Fruit fly (Drosophila melanogaster) whole organism, embryonic: Measurements from ENCODE around the gene sinu.

Experiments
- Asciz ChIP-seq: fragments of 200-800 bp; sonication (Bioruptor generic); optimal IDR thresholded peaks from 2 replicates; lab custom pipeline; 2017; ENCODE audit warnings: missing biosample characterization, mild to moderate bottlenecking, missing genetic modification characterization, missing genetic modification reagents
- Atf3 ChIP-seq: fragments of 200-800 bp; sonication (Bioruptor generic); optimal IDR thresholded peaks from 3 replicates; lab custom pipeline; 2016; ENCODE audit warnings: missing biosample characterization, missing genetic modification characterization
- Blimp-1 ChIP-seq: fragments of 200-800 bp; sonication (Bioruptor generic); optimal IDR thresholded peaks from 3 replicates; lab custom pipeline; 2018; ENCODE audit warnings: missing biosample characterization, missing genetic modification characterization, mild to moderate bottlenecking, moderate library complexity, missing genetic modification reagents
- CG10147 ChIP-seq: fragments of 200-800 bp; sonication (Bioruptor generic); optimal IDR thresholded peaks from 2 replicates; lab custom pipeline; 2019; ENCODE audit warnings: missing biosample characterization, mild to moderate bottlenecking, missing genetic modification characterization, moderate library complexity
- CG11456 ChIP-seq: fragments of 200-800 bp; sonication (Bioruptor generic); IDR thresholded peaks from 3 replicates; pipeline ENCODE4 v1.3.6; 2022; ENCODE audit warnings: missing biosample characterization, missing genetic modification characterization
- CG12769 ChIP-seq: fragments of 200-800 bp; sonication (Bioruptor generic); optimal IDR thresholded peaks from 2 replicates; lab custom pipeline; 2019; ENCODE audit warnings: missing biosample characterization, mild to moderate bottlenecking, missing genetic modification characterization, moderate library complexity
- CG13894 ChIP-seq: fragments of 200-800 bp; sonication (Bioruptor generic); optimal IDR thresholded peaks from 3 replicates; lab custom pipeline; 2018; ENCODE audit warnings: missing biosample characterization, mild to moderate bottlenecking, missing genetic modification characterization, moderate library complexity
- CG14965 ChIP-seq: fragments of 200-800 bp; sonication (Bioruptor generic); optimal IDR thresholded peaks from 2 replicates; lab custom pipeline; 2016; ENCODE audit warnings: missing biosample characterization, missing genetic modification characterization, borderline replicate concordance
- CG15269 ChIP-seq: fragments of 200-800 bp; sonication (Bioruptor generic); optimal IDR thresholded peaks from 2 replicates; lab custom pipeline; 2018; ENCODE audit warnings: missing biosample characterization, mild to moderate bottlenecking, missing genetic modification characterization, moderate library complexity
- CG16813 ChIP-seq: fragments of 200-800 bp; sonication (Bioruptor generic); IDR thresholded peaks from 3 replicates; pipeline ENCODE4 v1.3.6; 2022; ENCODE audit warnings: missing biosample characterization, missing genetic modification characterization; ENCODE audit not compliant: partially characterized antibody
- CG1792 ChIP-seq: fragments of 200-800 bp; sonication (Bioruptor generic); optimal IDR thresholded peaks from 2 replicates; lab custom pipeline; 2016; ENCODE audit warnings: missing biosample characterization, missing genetic modification characterization
- CG31224 ChIP-seq: fragments of 200-800 bp; sonication (Bioruptor generic); IDR thresholded peaks from 2 replicates; pipeline ENCODE4 v1.3.6; 2022; ENCODE audit warnings: missing biosample characterization, missing genetic modification characterization
- CG34224 ChIP-seq: fragments of 200-800 bp; sonication (Bioruptor generic); IDR thresholded peaks from 3 replicates; pipeline ENCODE4 v1.3.6; 2022; ENCODE audit warnings: missing biosample characterization, missing genetic modification characterization; ENCODE audit not compliant: partially characterized antibody
- CG4820 ChIP-seq: fragments of 200-800 bp; sonication (Bioruptor generic); optimal IDR thresholded peaks from 3 replicates; lab custom pipeline; 2016; ENCODE audit warnings: missing biosample characterization, missing genetic modification characterization
- CG7372 ChIP-seq: fragments of 200-800 bp; sonication (Bioruptor generic); IDR thresholded peaks from 2 replicates; pipeline ENCODE4 v1.3.6; 2022; ENCODE audit warnings: missing biosample characterization, missing genetic modification characterization
- CG8290 ChIP-seq, 3 experiments: fragments of 200-800 bp; sonication (Bioruptor generic); optimal IDR thresholded peaks; 2 replicates each; lab custom pipeline; 2016 to 2019; ENCODE audit warnings: missing biosample characterization in 3 of 3, missing genetic modification characterization in 3 of 3, mild to moderate bottlenecking in 2 of 3, moderate library complexity in 1 of 3
- Ets65A ChIP-seq: fragments of 200-800 bp; sonication (Bioruptor generic); peaks from one replicate; lab custom pipeline; 2016; ENCODE audit warnings: missing biosample characterization, missing genetic modification characterization
- Lim3 ChIP-seq: fragments of 200-800 bp; sonication (Bioruptor generic); IDR thresholded peaks from 2 replicates; pipeline ENCODE4 v1.3.6; 2022; ENCODE audit warnings: missing biosample characterization, missing genetic modification characterization
- Med ChIP-seq: fragments of 200-800 bp; sonication (Bioruptor generic); peaks from one replicate; lab custom pipeline; 2016; ENCODE audit warnings: missing biosample characterization, missing genetic modification characterization, mild to moderate bottlenecking, inconsistent platforms, moderate library complexity
- Opbp ChIP-seq: fragments of 200-800 bp; sonication (Bioruptor generic); IDR thresholded peaks from 3 replicates; pipeline ENCODE4 v1.3.6; 2022; ENCODE audit warnings: missing biosample characterization, missing genetic modification characterization; ENCODE audit not compliant: partially characterized antibody
- Pdp1 ChIP-seq, 2 experiments: fragments of 200-800 bp; sonication (Bioruptor generic); optimal IDR thresholded peaks; 3 replicates each; lab custom pipeline; 2016; ENCODE audit warnings: missing biosample characterization in 2 of 2, missing genetic modification characterization in 2 of 2, mild to moderate bottlenecking in 1 of 2, moderate library complexity in 1 of 2
- Trl ChIP-seq, 3 experiments: fragments of >200 bp in 2 of 3; fragments of 200-800 bp in 1 of 3; sonication (Bioruptor generic) in 1 of 3; optimal IDR thresholded peaks; 2 replicates in 1 of 3; 3 replicates in 2 of 3; lab custom pipeline; 2016 to 2017; ENCODE audit warnings: missing biosample characterization in 1 of 3, missing genetic modification characterization in 1 of 3
- abd-A ChIP-seq: fragments of 200-800 bp; sonication (Bioruptor generic); optimal IDR thresholded peaks from 3 replicates; lab custom pipeline; 2019; ENCODE audit warnings: missing biosample characterization, mild to moderate bottlenecking, missing genetic modification characterization, moderate library complexity
- az2 ChIP-seq: fragments of 200-800 bp; sonication (Bioruptor generic); optimal IDR thresholded peaks from 3 replicates; lab custom pipeline; 2016; ENCODE audit warnings: missing biosample characterization, missing genetic modification characterization
- chif ChIP-seq, 2 experiments: fragments of 200-800 bp; sonication (Bioruptor generic); optimal IDR thresholded peaks; 3 replicates each; lab custom pipeline; 2016; ENCODE audit warnings: missing biosample characterization in 2 of 2, missing genetic modification characterization in 2 of 2
- chinmo ChIP-seq: fragments of 200-800 bp; sonication (Bioruptor generic); IDR thresholded peaks from 4 replicates; pipeline ENCODE4 v1.3.6; 2022; ENCODE audit warnings: missing biosample characterization, missing genetic modification characterization; ENCODE audit not compliant: partially characterized antibody
- croc ChIP-seq: fragments of 200-800 bp; sonication (Bioruptor generic); conservative IDR thresholded peaks from 3 replicates; pipeline ENCODE4 v1.3.6; 2022; ENCODE audit warnings: missing biosample characterization, missing genetic modification characterization
- crol ChIP-seq: fragments of 200-800 bp; sonication (Bioruptor generic); IDR thresholded peaks from 2 replicates; pipeline ENCODE4 v1.3.6; 2022; ENCODE audit warnings: missing biosample characterization, missing genetic modification characterization
- cwo ChIP-seq: fragments of 200-800 bp; sonication (Bioruptor generic); optimal IDR thresholded peaks from 3 replicates; lab custom pipeline; 2017; ENCODE audit warnings: missing biosample characterization, missing genetic modification characterization, mild to moderate bottlenecking, moderate library complexity, missing genetic modification reagents
- da ChIP-seq: fragments of 200-800 bp; sonication (Bioruptor generic); optimal IDR thresholded peaks from 2 replicates; lab custom pipeline; 2016; ENCODE audit warnings: missing biosample characterization, missing genetic modification characterization
- dpn ChIP-seq, 2 experiments: fragments of 200-800 bp; sonication (Bioruptor generic); optimal IDR thresholded peaks; 3 replicates each; lab custom pipeline; 2016; ENCODE audit warnings: missing biosample characterization in 2 of 2, missing genetic modification characterization in 2 of 2
- eyg ChIP-seq: fragments of 200-800 bp; sonication (Bioruptor generic); optimal IDR thresholded peaks from 3 replicates; lab custom pipeline; 2016; ENCODE audit warnings: missing biosample characterization, missing genetic modification characterization
- ftz-f1 ChIP-seq: fragments of 200-800 bp; sonication (Bioruptor generic); optimal IDR thresholded peaks from 2 replicates; lab custom pipeline; 2016; ENCODE audit warnings: missing biosample characterization, missing genetic modification characterization
- gfzf ChIP-seq: fragments of 200-800 bp; sonication (Bioruptor generic); optimal IDR thresholded peaks from 2 replicates; lab custom pipeline; 2016; ENCODE audit warnings: missing biosample characterization, mild to moderate bottlenecking, missing genetic modification characterization, moderate library complexity
- nom ChIP-seq: fragments of 200-800 bp; sonication (Bioruptor generic); optimal IDR thresholded peaks from 2 replicates; lab custom pipeline; 2017; ENCODE audit warnings: missing biosample characterization, missing genetic modification characterization, mild to moderate bottlenecking, moderate library complexity, missing genetic modification reagents
- odd ChIP-seq: fragments of 200-800 bp; sonication (Bioruptor generic); optimal IDR thresholded peaks from 2 replicates; lab custom pipeline; 2017; ENCODE audit warnings: missing biosample characterization, mild to moderate bottlenecking, missing genetic modification characterization
- pnt ChIP-seq: fragments of 200-800 bp; sonication (Bioruptor generic); optimal IDR thresholded peaks from 3 replicates; lab custom pipeline; 2016; ENCODE audit warnings: missing biosample characterization, missing genetic modification characterization
- sd ChIP-seq: fragments of 200-800 bp; sonication (Bioruptor generic); optimal IDR thresholded peaks from 3 replicates; lab custom pipeline; 2018; ENCODE audit warnings: missing biosample characterization, mild to moderate bottlenecking, missing genetic modification characterization, moderate library complexity
- sens-2 ChIP-seq: fragments of 200-800 bp; sonication (Bioruptor generic); IDR thresholded peaks from 2 replicates; pipeline ENCODE4 v1.3.6; 2022; ENCODE audit warnings: missing biosample characterization, missing genetic modification characterization
- seq ChIP-seq: fragments of 200-800 bp; sonication (Bioruptor generic); IDR thresholded peaks from 2 replicates; pipeline ENCODE4 v1.3.6; 2022; ENCODE audit warnings: missing biosample characterization, missing genetic modification characterization
- vvl ChIP-seq: fragments of 200-800 bp; sonication (Bioruptor generic); IDR thresholded peaks from 2 replicates; pipeline ENCODE4 v1.3.6; 2022; ENCODE audit warnings: missing biosample characterization, missing genetic modification characterization
- z ChIP-seq: fragments of 200-800 bp; sonication (Bioruptor generic); IDR thresholded peaks from 3 replicates; pipeline ENCODE4 v1.3.6; 2022; ENCODE audit warnings: missing biosample characterization, missing genetic modification characterization

Gene sinu

dm6 chr3L:5554377-5554776 lies 7.0 kb downstream of the sinu start (continued):
- TF ChIP-seq chif (GFP tag; optimal IDR thresholded peaks at IDR 0.05; lab: Kevin White, UChicago) (no peak), odd (GFP tag; lab: Kevin White, UChicago) (no peak), dpn (GFP tag; optimal IDR thresholded peaks at IDR 0.05; lab: Kevin White, UChicago) (peak in 1 of 2 experiments; percentile 61), CG4820 (peak; percentile 12), eyg (GFP tag; lab: Kevin White, UChicago) (no peak)

- no peak for TF ChIP-seq CG11456 (GFP tag; lab: Robert Waterston, UW)
- no peak for TF ChIP-seq Atf3
- TF ChIP-seq Lim3 (GFP tag; lab: Robert Waterston, UW) = no peak
- TF ChIP-seq Pdp1 (GFP tag; optimal IDR thresholded peaks at IDR 0.05; lab: Kevin White, UChicago) = peak in 1 of 2 experiments; percentile 47
- TF ChIP-seq gfzf (GFP tag; lab: Kevin White, UChicago) = no peak
Observed at dm6 chr3L:5553717-5554116, 7.7 kb downstream of the sinu start.

dm6 chr3L:5551087-5551486 lies 10.3 kb downstream of the sinu start, which contains the start of gene frm:
TSS of gene frm (minus strand) at chr3L:5551159.
- TF ChIP-seq nom (peak; percentile 92), CG14965 (no peak), Trl (optimal IDR thresholded peaks at IDR 0.05; lab: Kevin White, UChicago) (peak in 1 of 2 experiments; percentile 38), Trl (GFP tag; optimal IDR thresholded peaks at IDR 0.05; lab: Kevin White, UChicago) (no peak), vvl (GFP tag; lab: Robert Waterston, UW) (0 out of 2 replicates have a peak, but pooled peaks have one; percentile 31), CG12769 (peak; percentile 14), pnt (no peak), CG31224 (GFP tag; lab: Robert Waterston, UW) (no peak), CG7372 (GFP tag; lab: Robert Waterston, UW) (0 out of 2 replicates have a peak, but pooled peaks have one; percentile 18), Med (peak; percentile 44), sd (tag; lab: Kevin White, UChicago) (peak; percentile 76), chinmo (GFP tag; lab: Robert Waterston, UW) (peak; percentile 82; the same call in 3 of the 4 replicates), CG34224 (GFP tag; lab: Robert Waterston, UW) (no peak), z (GFP tag; lab: Robert Waterston, UW) (peak; percentile 83), abd-A (tag; lab: Kevin White, UChicago) (peak; percentile 68), CG13894 (tag; lab: Kevin White, UChicago) (peak; percentile 19)

- TF ChIP-seq CG12769 (peak; percentile 34), az2 (GFP tag; lab: Kevin White, UChicago) (no peak), crol (GFP tag; lab: Robert Waterston, UW) (no peak), CG13894 (tag; lab: Kevin White, UChicago) (peak; percentile 91), Pdp1 (GFP tag; optimal IDR thresholded peaks at IDR 0.05; lab: Kevin White, UChicago) (peak in 1 of 2 experiments; percentile 67), ftz-f1 (no peak), Blimp-1 (GFP tag; lab: Kevin White, UChicago) (peak; percentile 93), croc (GFP tag; lab: Robert Waterston, UW) (no peak), da (no peak), cwo (GFP tag; lab: Kevin White, UChicago) (no peak), Med (peak; percentile 30), sens-2 (GFP tag; lab: Robert Waterston, UW) (no peak), CG15269 (tag; lab: Kevin White, UChicago) (peak; percentile 31), Opbp (GFP tag; lab: Robert Waterston, UW) (no peak), CG10147 (GFP tag; lab: Kevin White, UChicago) (no peak), abd-A (tag; lab: Kevin White, UChicago) (peak; percentile 50), Asciz (GFP tag; lab: Kevin White, UChicago) (no peak), CG16813 (GFP tag; lab: Robert Waterston, UW) (no peak), chinmo (GFP tag; lab: Robert Waterston, UW) (0 out of 4 replicates have a peak, but pooled peaks have one; percentile 22), CG34224 (GFP tag; lab: Robert Waterston, UW) (no peak), seq (GFP tag; lab: Robert Waterston, UW) (no peak), Ets65A (GFP tag; lab: Kevin White, UChicago) (peak; percentile 47), CG1792 (no peak), CG8290 (GFP tag; optimal IDR thresholded peaks at IDR 0.05; lab: Kevin White, UChicago) (no peak), CG8290 (tag; optimal IDR thresholded peaks at IDR 0.05; lab: Kevin White, UChicago) (no peak)
Observed at dm6 chr3L:5548524-5549084, 12.8 kb downstream of the sinu start.
